Worm (Caenorhabditis elegans): Measurements from ENCODE around the gene irld-18.

- TF ChIP-seq nhr-25 (tag; optimal IDR thresholded peaks at IDR 0.05) (no peak), nfya-1 (tag; optimal IDR thresholded peaks at IDR 0.05; ENCODE audit: insufficient read depth) (no peak), elt-3 (tag; optimal IDR thresholded peaks at IDR 0.05) (no peak), ama-1 (optimal IDR thresholded peaks at IDR 0.05) (no peak)
Observed at ce11 chrIV:14565062-14565461, 15.8 kb downstream of the irld-18 start, which contains the start of gene Y57G11B.2.
